Fruit fly (Drosophila melanogaster) whole organism, embryonic: ENCODE measurements around the gene CG12998.

ENCODE experiments used
- Awh ChIP-seq: fragments of 200-800 bp; sonication (Bioruptor generic); IDR thresholded peaks from 2 replicates; pipeline ENCODE4, ENCODE4 v1.3.6; 2022; ENCODE audit warnings: missing biosample characterization, missing genetic modification characterization
- CG10147 ChIP-seq: fragments of 200-800 bp; sonication (Bioruptor generic); optimal IDR thresholded peaks from 2 replicates; lab custom pipeline; 2019; ENCODE audit warnings: missing biosample characterization, mild to moderate bottlenecking, missing genetic modification characterization, moderate library complexity
- CG1024 ChIP-seq: fragments of 200-800 bp; sonication (Bioruptor generic); IDR thresholded peaks from 2 replicates; pipeline ENCODE4 v1.3.6; 2022; ENCODE audit warnings: missing biosample characterization, missing genetic modification characterization
- CG11695 ChIP-seq: fragments of 200-800 bp; sonication (Bioruptor generic); IDR thresholded peaks from 3 replicates; pipeline ENCODE4 v1.3.6; 2022; ENCODE audit warnings: missing biosample characterization, missing genetic modification characterization
- CG11696 ChIP-seq: fragments of 200-800 bp; sonication (Bioruptor generic); IDR thresholded peaks from 2 replicates; pipeline ENCODE4 v1.3.6; 2022; ENCODE audit warnings: missing biosample characterization, missing genetic modification characterization
- CG1233 ChIP-seq: fragments of 200-800 bp; sonication (Bioruptor generic); optimal IDR thresholded peaks from 4 replicates; lab custom pipeline; 2018; ENCODE audit warnings: missing biosample characterization, mild to moderate bottlenecking, missing genetic modification characterization
- CG15011 ChIP-seq: fragments of 200-800 bp; sonication (Bioruptor generic); optimal IDR thresholded peaks from 3 replicates; lab custom pipeline; 2018; ENCODE audit warnings: missing biosample characterization, mild to moderate bottlenecking, missing genetic modification characterization
- CG15514 ChIP-seq: fragments of 200-800 bp; sonication (Bioruptor generic); optimal IDR thresholded peaks from 3 replicates; lab custom pipeline; 2017; ENCODE audit warnings: missing biosample characterization, missing genetic modification characterization, mild to moderate bottlenecking, moderate library complexity, missing genetic modification reagents
- CG1602 ChIP-seq: fragments of 200-800 bp; sonication (Bioruptor generic); optimal IDR thresholded peaks from 3 replicates; lab custom pipeline; 2016; ENCODE audit warnings: missing biosample characterization, missing genetic modification characterization
- CG16813 ChIP-seq: fragments of 200-800 bp; sonication (Bioruptor generic); IDR thresholded peaks from 3 replicates; pipeline ENCODE4 v1.3.6; 2022; ENCODE audit warnings: missing biosample characterization, missing genetic modification characterization; ENCODE audit not compliant: partially characterized antibody
- CG17186 ChIP-seq: fragments of 200-800 bp; sonication (Bioruptor generic); optimal IDR thresholded peaks from 3 replicates; lab custom pipeline; 2017; ENCODE audit warnings: missing biosample characterization, missing genetic modification reagents, missing genetic modification characterization
- CG17568 ChIP-seq: fragments of 200-800 bp; sonication (Bioruptor generic); optimal IDR thresholded peaks from 2 replicates; lab custom pipeline; 2018; ENCODE audit warnings: missing biosample characterization, mild to moderate bottlenecking, missing genetic modification characterization, moderate library complexity
- CG1792 ChIP-seq: fragments of 200-800 bp; sonication (Bioruptor generic); optimal IDR thresholded peaks from 2 replicates; lab custom pipeline; 2016; ENCODE audit warnings: missing biosample characterization, missing genetic modification characterization
- CG30431 ChIP-seq: fragments of 200-800 bp; sonication (Bioruptor generic); optimal IDR thresholded peaks from 2 replicates; lab custom pipeline; 2017; ENCODE audit warnings: missing biosample characterization, missing genetic modification characterization
- CG33557 ChIP-seq: fragments of 200-800 bp; sonication (Bioruptor generic); optimal IDR thresholded peaks from 2 replicates; lab custom pipeline; 2019; ENCODE audit warnings: missing biosample characterization, mild to moderate bottlenecking, missing genetic modification characterization, moderate library complexity
- CG34422 ChIP-seq: fragments of 200-800 bp; sonication (Bioruptor generic); IDR thresholded peaks from 3 replicates; pipeline ENCODE4 v1.3.6; 2022; ENCODE audit warnings: missing biosample characterization, missing genetic modification characterization
- CG4707 ChIP-seq: fragments of 200-800 bp; sonication (Bioruptor generic); optimal IDR thresholded peaks from 2 replicates; lab custom pipeline; 2018; ENCODE audit warnings: missing biosample characterization, mild to moderate bottlenecking, missing genetic modification characterization, moderate library complexity
- CG7372 ChIP-seq: fragments of 200-800 bp; sonication (Bioruptor generic); IDR thresholded peaks from 2 replicates; pipeline ENCODE4 v1.3.6; 2022; ENCODE audit warnings: missing biosample characterization, missing genetic modification characterization
- CG9817 ChIP-seq: fragments of 200-800 bp; sonication (Bioruptor generic); optimal IDR thresholded peaks from 2 replicates; lab custom pipeline; 2018; ENCODE audit warnings: missing biosample characterization, mild to moderate bottlenecking, missing genetic modification characterization, moderate library complexity
- CkIIα-i1 ChIP-seq: fragments of 200-800 bp; sonication (Bioruptor generic); IDR thresholded peaks from 2 replicates; pipeline ENCODE4 v1.3.6; 2022; ENCODE audit warnings: missing biosample characterization, missing genetic modification characterization
- D19B ChIP-seq: fragments of 200-800 bp; sonication (Bioruptor generic); optimal IDR thresholded peaks from 2 replicates; lab custom pipeline; 2017; ENCODE audit warnings: missing biosample characterization, mild to moderate bottlenecking, missing genetic modification characterization
- Deaf1 ChIP-seq: fragments of 200-800 bp; optimal IDR thresholded peaks from 3 replicates; lab custom pipeline; 2019; ENCODE audit warnings: missing biosample characterization, mild to moderate bottlenecking, missing genetic modification characterization, moderate library complexity
- Dref ChIP-seq: fragments of 200-800 bp; sonication (Bioruptor generic); IDR thresholded peaks from 2 replicates; pipeline ENCODE4 v1.3.6; 2022; ENCODE audit warnings: missing biosample characterization, missing genetic modification characterization
- Drgx ChIP-seq: fragments of 200-800 bp; sonication (Bioruptor generic); IDR thresholded peaks from 2 replicates; pipeline ENCODE4 v1.3.6; 2022; ENCODE audit warnings: missing biosample characterization, missing genetic modification characterization
- E2f2 ChIP-seq: fragments of 200-800 bp; sonication (Bioruptor generic); IDR thresholded peaks from 2 replicates; pipeline ENCODE4 v1.3.6; 2022; ENCODE audit warnings: missing biosample characterization, missing genetic modification characterization
- Gug ChIP-seq: fragments of 200-800 bp; sonication (Bioruptor generic); IDR thresholded peaks from 4 replicates; pipeline ENCODE4 v1.3.6; 2022; ENCODE audit warnings: missing biosample characterization, missing genetic modification characterization
- HmgD ChIP-seq: fragments of 200-800 bp; sonication (Bioruptor generic); optimal IDR thresholded peaks from 3 replicates; lab custom pipeline; 2016; ENCODE audit warnings: missing biosample characterization, missing genetic modification characterization
- MTF-1 ChIP-seq: fragments of 200-800 bp; sonication (Bioruptor generic); optimal IDR thresholded peaks from 2 replicates; lab custom pipeline; 2018; ENCODE audit warnings: missing biosample characterization, mild to moderate bottlenecking, missing genetic modification characterization, borderline replicate concordance
- Stat92E ChIP-seq, 3 experiments: fragments of >200 bp in 2 of 3; fragments of 200-800 bp in 1 of 3; sonication (Bioruptor generic) in 1 of 3; optimal IDR thresholded peaks; 2 replicates each; lab custom pipeline; 2017 to 2019; ENCODE audit warnings: missing biosample characterization in 3 of 3, missing genetic modification characterization in 3 of 3, mild to moderate bottlenecking in 1 of 3, moderate library complexity in 1 of 3
- chif ChIP-seq, 2 experiments: fragments of 200-800 bp; sonication (Bioruptor generic); optimal IDR thresholded peaks; 3 replicates each; lab custom pipeline; 2016; ENCODE audit warnings: missing biosample characterization in 2 of 2, missing genetic modification characterization in 2 of 2
- crp ChIP-seq, 2 experiments: fragments of 200-800 bp; sonication (Bioruptor generic); optimal IDR thresholded peaks; 2 replicates in 1 of 2; 3 replicates in 1 of 2; lab custom pipeline; 2017; ENCODE audit warnings: missing biosample characterization in 2 of 2, missing genetic modification characterization in 2 of 2, mild to moderate bottlenecking in 1 of 2, moderate library complexity in 1 of 2
- danr ChIP-seq: fragments of 200-800 bp; sonication (Bioruptor generic); IDR thresholded peaks from 2 replicates; pipeline ENCODE4 v1.3.6; 2022; ENCODE audit warnings: missing biosample characterization, missing genetic modification characterization
- ewg ChIP-seq: fragments of 200-800 bp; sonication (Bioruptor generic); optimal IDR thresholded peaks from 3 replicates; lab custom pipeline; 2017; ENCODE audit warnings: mild to moderate bottlenecking, missing biosample characterization, missing genetic modification reagents, missing genetic modification characterization
- ham ChIP-seq: fragments of 200-800 bp; sonication (Bioruptor generic); IDR thresholded peaks from 2 replicates; pipeline ENCODE4 v1.3.6; 2022; ENCODE audit warnings: missing biosample characterization, missing genetic modification characterization
- her ChIP-seq: fragments of 200-800 bp; sonication (Bioruptor generic); optimal IDR thresholded peaks from 2 replicates; lab custom pipeline; 2016; ENCODE audit warnings: missing biosample characterization, missing genetic modification characterization
- hkb ChIP-seq, 2 experiments: fragments of 200-800 bp in 1 of 2; fragments of >200 bp in 1 of 2; sonication (Bioruptor generic) in 1 of 2; IDR thresholded peaks in 1 of 2; optimal IDR thresholded peaks in 1 of 2; 2 replicates each; pipeline versions ENCODE4 v1.3.6 to Lab custom; 2017 to 2022; ENCODE audit warnings: missing biosample characterization in 1 of 2, missing genetic modification characterization in 1 of 2
- hth ChIP-seq: fragments of >200 bp; optimal IDR thresholded peaks from 2 replicates; lab custom pipeline; 2017; ENCODE audit warnings: inconsistent platforms
- ind ChIP-seq: fragments of 200-800 bp; sonication (Bioruptor generic); optimal IDR thresholded peaks from 3 replicates; lab custom pipeline; 2016; ENCODE audit warnings: missing biosample characterization, missing genetic modification characterization
- kah ChIP-seq: fragments of 200-800 bp; sonication (Bioruptor generic); optimal IDR thresholded peaks from 2 replicates; lab custom pipeline; 2018; ENCODE audit warnings: missing biosample characterization, mild to moderate bottlenecking, missing genetic modification characterization
- knrl ChIP-seq: fragments of 200-800 bp; sonication (Bioruptor generic); IDR thresholded peaks from 3 replicates; pipeline ENCODE4 v1.3.6; 2022; ENCODE audit warnings: missing biosample characterization, missing genetic modification characterization; ENCODE audit not compliant: partially characterized antibody
- nmo ChIP-seq: fragments of 200-800 bp; sonication (Bioruptor generic); optimal IDR thresholded peaks from 2 replicates; lab custom pipeline; 2018; ENCODE audit warnings: missing biosample characterization, mild to moderate bottlenecking, missing genetic modification characterization, moderate library complexity
- otp ChIP-seq: fragments of 200-800 bp; sonication (Bioruptor generic); IDR thresholded peaks from 3 replicates; pipeline ENCODE4, ENCODE4 v1.3.6; 2022; ENCODE audit warnings: missing biosample characterization, missing genetic modification characterization
- pita ChIP-seq: fragments of 200-800 bp; sonication (Bioruptor generic); optimal IDR thresholded peaks from 2 replicates; lab custom pipeline; 2017; ENCODE audit warnings: missing biosample characterization, mild to moderate bottlenecking, missing genetic modification characterization
- rib ChIP-seq: fragments of 200-800 bp; sonication (Bioruptor generic); IDR thresholded peaks from 2 replicates; pipeline ENCODE4 v1.3.6; 2022; ENCODE audit warnings: missing biosample characterization, missing genetic modification characterization
- sr ChIP-seq: fragments of 200-800 bp; sonication (Bioruptor generic); IDR thresholded peaks from 3 replicates; pipeline ENCODE4 v1.3.6; 2022; ENCODE audit warnings: missing biosample characterization, missing genetic modification characterization
- toy ChIP-seq: fragments of 200-800 bp; sonication (Bioruptor generic); IDR thresholded peaks from 2 replicates; pipeline ENCODE4 v1.3.6; 2022; ENCODE audit warnings: missing biosample characterization, missing genetic modification characterization
- vnd ChIP-seq: fragments of 200-800 bp; sonication (Bioruptor generic); IDR thresholded peaks from 3 replicates; pipeline ENCODE4 v1.3.6; 2022; ENCODE audit warnings: missing biosample characterization, missing genetic modification characterization; ENCODE audit not compliant: partially characterized antibody
- z ChIP-seq: fragments of 200-800 bp; sonication (Bioruptor generic); IDR thresholded peaks from 3 replicates; pipeline ENCODE4 v1.3.6; 2022; ENCODE audit warnings: missing biosample characterization, missing genetic modification characterization
- zen ChIP-seq: fragments of 200-800 bp; sonication (Bioruptor generic); optimal IDR thresholded peaks from 3 replicates; lab custom pipeline; 2018; ENCODE audit warnings: missing biosample characterization, mild to moderate bottlenecking, missing genetic modification characterization, moderate library complexity
- zen2 ChIP-seq: fragments of 200-800 bp; sonication (Bioruptor generic); IDR thresholded peaks from 3 replicates; pipeline ENCODE4 v1.3.6; 2022; ENCODE audit warnings: missing biosample characterization, missing genetic modification characterization; ENCODE audit not compliant: partially characterized antibody
- zfh1 ChIP-seq: fragments of 200-800 bp; sonication (Bioruptor generic); IDR thresholded peaks from 3 replicates; pipeline ENCODE4 v1.3.6; 2022; ENCODE audit warnings: missing biosample characterization, missing genetic modification characterization

CG12998 gene

DNA sequence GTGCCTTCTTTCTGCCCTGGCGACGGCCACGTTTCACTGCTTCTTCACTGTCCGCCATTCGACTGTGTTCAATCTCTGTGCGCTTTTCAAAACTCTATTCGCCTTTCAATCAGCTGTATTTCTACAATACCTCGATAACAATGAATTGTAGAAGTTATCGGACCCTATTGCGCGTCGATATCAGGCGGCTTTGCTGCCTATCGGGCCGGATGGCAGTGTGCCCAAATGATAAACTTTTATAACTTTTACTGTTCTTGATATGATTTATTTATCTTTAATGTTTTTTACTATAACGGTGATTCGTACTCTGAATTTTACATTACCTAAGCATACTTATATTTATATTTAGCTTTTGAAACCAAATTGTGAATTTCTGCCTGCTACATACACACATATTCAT, 26.4 kb downstream of the CG12998 start, which contains the start of gene CG8915:
Gene CG8915, minus strand, starts transcription at position 148 of the 400 bp plus-strand sequence.
- no peak for TF ChIP-seq Drgx
- TF ChIP-seq CG15514 (GFP tag; lab: Kevin White, UChicago), result peak; percentile 24
- TF ChIP-seq MTF-1 (GFP tag; lab: Kevin White, UChicago), result no peak
- no peak for TF ChIP-seq Gug (GFP tag; lab: Robert Waterston, UW)
- TF ChIP-seq CG1602 (GFP tag; lab: Kevin White, UChicago), result no peak
- TF ChIP-seq CG33557 (GFP tag; lab: Kevin White, UChicago), result no peak
- no peak for TF ChIP-seq D19B (GFP tag; lab: Kevin White, UChicago)
- TF ChIP-seq CG1792 (GFP tag; lab: Kevin White, UChicago), result no peak
- TF ChIP-seq Dref (GFP tag; lab: Robert Waterston, UW), result peak; percentile 75
- TF ChIP-seq Awh, result no peak
- no peak for TF ChIP-seq zfh1 (GFP tag; lab: Robert Waterston, UW)
- TF ChIP-seq CG9817 (tag; lab: Kevin White, UChicago), result no peak
- no peak for TF ChIP-seq hkb (optimal IDR thresholded peaks at IDR 0.05; lab: Kevin White, UChicago)
- no peak for TF ChIP-seq hkb (GFP tag; IDR thresholded peaks at IDR 0.05; lab: Robert Waterston, UW)
- TF ChIP-seq CG1024 (GFP tag; lab: Robert Waterston, UW), result no peak
- TF ChIP-seq ewg, result no peak
- TF ChIP-seq CG11696, result no peak
- TF ChIP-seq vnd (GFP tag; lab: Robert Waterston, UW), result peak; percentile 48; the same call in 1 of the 3 replicates
- no peak for TF ChIP-seq CG16813
- peak in 1 of 2 experiments; percentile 80 for TF ChIP-seq crp (GFP tag; optimal IDR thresholded peaks at IDR 0.05; lab: Kevin White, UChicago)
- TF ChIP-seq toy (GFP tag; lab: Robert Waterston, UW), result no peak
- peak; percentile 33; the same call in 1 of the 3 replicates for TF ChIP-seq knrl (GFP tag; lab: Robert Waterston, UW)
- TF ChIP-seq CG11695 (GFP tag; lab: Robert Waterston, UW), result no peak
- no peak for TF ChIP-seq CG30431 (GFP tag; lab: Kevin White, UChicago)
- TF ChIP-seq ham, result no peak
- TF ChIP-seq nmo (GFP tag; lab: Kevin White, UChicago), result peak; percentile 13
- TF ChIP-seq kah (GFP tag; lab: Kevin White, UChicago), result no peak
- no peak for TF ChIP-seq CG15011 (GFP tag; lab: Kevin White, UChicago)
- TF ChIP-seq z, result no peak
- no peak for TF ChIP-seq CG7372 (GFP tag; lab: Robert Waterston, UW)
- no peak for TF ChIP-seq ind (GFP tag; lab: Kevin White, UChicago)
- no peak for TF ChIP-seq Deaf1 (tag; lab: Kevin White, UChicago)
- TF ChIP-seq rib (GFP tag; lab: Robert Waterston, UW), result no peak
- no peak for TF ChIP-seq pita (GFP tag; lab: Kevin White, UChicago)
- no peak for TF ChIP-seq CG34422 (GFP tag; lab: Robert Waterston, UW)
- no peak for TF ChIP-seq danr (GFP tag; lab: Robert Waterston, UW)
- TF ChIP-seq CG4707 (GFP tag; lab: Kevin White, UChicago), result no peak
- TF ChIP-seq HmgD (GFP tag; lab: Kevin White, UChicago), result no peak
- peak; percentile 16 for TF ChIP-seq CG17186 (GFP tag; lab: Kevin White, UChicago)
- no peak for TF ChIP-seq Stat92E (GFP tag; optimal IDR thresholded peaks at IDR 0.05; lab: Kevin White, UChicago)
- peak; percentile 63 for TF ChIP-seq zen2 (GFP tag; lab: Robert Waterston, UW)
- no peak for TF ChIP-seq her
- no peak for TF ChIP-seq CkIIα-i1 (GFP tag; lab: Robert Waterston, UW)
- TF ChIP-seq E2f2 (GFP tag; lab: Robert Waterston, UW), result peak; percentile 34; the same call in 1 of the 2 replicates
- no peak for TF ChIP-seq zen (tag; lab: Kevin White, UChicago)
- TF ChIP-seq CG17568 (GFP tag; lab: Kevin White, UChicago), result no peak
- TF ChIP-seq CG10147 (GFP tag; lab: Kevin White, UChicago), result no peak
- TF ChIP-seq chif (GFP tag; optimal IDR thresholded peaks at IDR 0.05; lab: Kevin White, UChicago), result no peak
- no peak for TF ChIP-seq hth (lab: Kevin White, UChicago)
- no peak for TF ChIP-seq otp (GFP tag; lab: Robert Waterston, UW)
- TF ChIP-seq CG1233, result no peak
- TF ChIP-seq sr (GFP tag; lab: Robert Waterston, UW), result no peak
